Fruit fly (Drosophila melanogaster) whole organism, embryonic: ENCODE results near the gene CG2278.

Experiments used
- Atf6 ChIP-seq: fragments of 200-800 bp; sonication (Bioruptor generic); IDR thresholded peaks from 2 replicates; pipeline ENCODE4 v1.3.6; 2022; ENCODE audit warnings: missing biosample characterization, missing genetic modification characterization
- Bteb2 ChIP-seq: fragments of 200-800 bp; sonication (Bioruptor generic); optimal IDR thresholded peaks from 2 replicates; lab custom pipeline; 2016; ENCODE audit warnings: missing biosample characterization, missing genetic modification characterization
- CG11247 ChIP-seq: fragments of 200-800 bp; sonication (Bioruptor generic); IDR thresholded peaks from 2 replicates; pipeline ENCODE4 v1.3.6; 2022; ENCODE audit warnings: missing biosample characterization, missing genetic modification characterization
- CG11723 ChIP-seq: fragments of 200-800 bp; sonication (Bioruptor generic); optimal IDR thresholded peaks from 2 replicates; lab custom pipeline; 2017; ENCODE audit warnings: missing biosample characterization, mild to moderate bottlenecking, missing genetic modification characterization
- CG1233 ChIP-seq: fragments of 200-800 bp; sonication (Bioruptor generic); optimal IDR thresholded peaks from 4 replicates; lab custom pipeline; 2018; ENCODE audit warnings: missing biosample characterization, mild to moderate bottlenecking, missing genetic modification characterization
- CG15269 ChIP-seq: fragments of 200-800 bp; sonication (Bioruptor generic); optimal IDR thresholded peaks from 2 replicates; lab custom pipeline; 2018; ENCODE audit warnings: missing biosample characterization, mild to moderate bottlenecking, missing genetic modification characterization, moderate library complexity
- CG16779 ChIP-seq: fragments of 200-800 bp; sonication (Bioruptor generic); IDR thresholded peaks from 2 replicates; pipeline ENCODE4 v1.3.6; 2022; ENCODE audit warnings: missing biosample characterization, missing genetic modification characterization
- CG17802 ChIP-seq: fragments of 200-800 bp; sonication (Bioruptor generic); optimal IDR thresholded peaks from 2 replicates; lab custom pipeline; 2018; ENCODE audit warnings: missing biosample characterization, mild to moderate bottlenecking, missing genetic modification characterization, moderate library complexity
- CG18011 ChIP-seq: fragments of 200-800 bp; sonication (Bioruptor generic); optimal IDR thresholded peaks from 2 replicates; lab custom pipeline; 2017; ENCODE audit warnings: missing biosample characterization, missing genetic modification characterization, mild to moderate bottlenecking, moderate library complexity, missing genotype
- CG18476 ChIP-seq: fragments of 200-800 bp; sonication (Bioruptor generic); optimal IDR thresholded peaks from 2 replicates; lab custom pipeline; 2016; ENCODE audit warnings: missing biosample characterization, mild to moderate bottlenecking, missing genetic modification characterization
- CG2202 ChIP-seq: fragments of 200-800 bp; sonication (Bioruptor generic); optimal IDR thresholded peaks from 2 replicates; lab custom pipeline; 2018; ENCODE audit warnings: missing biosample characterization, mild to moderate bottlenecking, missing genetic modification characterization
- CG30431 ChIP-seq: fragments of 200-800 bp; sonication (Bioruptor generic); optimal IDR thresholded peaks from 2 replicates; lab custom pipeline; 2017; ENCODE audit warnings: missing biosample characterization, missing genetic modification characterization
- CG31365 ChIP-seq: fragments of 200-800 bp; sonication (Bioruptor generic); optimal IDR thresholded peaks from 2 replicates; lab custom pipeline; 2018; ENCODE audit warnings: missing biosample characterization, mild to moderate bottlenecking, missing genetic modification characterization
- CG43689 ChIP-seq: fragments of 200-800 bp; sonication (Bioruptor generic); IDR thresholded peaks from 2 replicates; pipeline ENCODE4 v1.3.6; 2022; ENCODE audit warnings: missing biosample characterization, missing genetic modification characterization
- CG6175 ChIP-seq: fragments of 200-800 bp; sonication (Bioruptor generic); IDR thresholded peaks from 3 replicates; pipeline ENCODE4 v1.3.6; 2022; ENCODE audit warnings: missing biosample characterization, missing genetic modification characterization
- CG7556 ChIP-seq: fragments of 200-800 bp; sonication (Bioruptor generic); optimal IDR thresholded peaks from 2 replicates; lab custom pipeline; 2017; ENCODE audit warnings: missing biosample characterization, mild to moderate bottlenecking, missing genetic modification characterization
- CG9215 ChIP-seq: fragments of 200-800 bp; sonication (Bioruptor generic); IDR thresholded peaks from 2 replicates; pipeline ENCODE4 v1.3.6; 2022; ENCODE audit warnings: missing biosample characterization, missing genetic modification characterization
- CG9609 ChIP-seq: fragments of 200-800 bp; sonication (Bioruptor generic); optimal IDR thresholded peaks from 3 replicates; lab custom pipeline; 2016; ENCODE audit warnings: missing biosample characterization, missing genetic modification characterization
- Camta ChIP-seq: fragments of 200-800 bp; sonication (Bioruptor generic); optimal IDR thresholded peaks from 2 replicates; lab custom pipeline; 2016; ENCODE audit warnings: missing biosample characterization, missing genetic modification characterization
- Dp ChIP-seq: fragments of 200-800 bp; sonication (Bioruptor generic); optimal IDR thresholded peaks from 2 replicates; lab custom pipeline; 2018; ENCODE audit warnings: missing biosample characterization, mild to moderate bottlenecking, missing genetic modification characterization, moderate library complexity
- Fer3 ChIP-seq: fragments of 200-800 bp; sonication (Bioruptor generic); optimal IDR thresholded peaks from 2 replicates; lab custom pipeline; 2018; ENCODE audit warnings: missing biosample characterization, mild to moderate bottlenecking, missing genetic modification characterization, moderate library complexity
- H15 ChIP-seq: fragments of 200-800 bp; sonication (Bioruptor generic); IDR thresholded peaks from 3 replicates; pipeline ENCODE4 v1.3.6; 2022; ENCODE audit warnings: missing biosample characterization, missing genetic modification characterization
- Meics ChIP-seq: fragments of 200-800 bp; sonication (Bioruptor generic); optimal IDR thresholded peaks from 2 replicates; lab custom pipeline; 2017; ENCODE audit warnings: missing biosample characterization, mild to moderate bottlenecking, missing genetic modification characterization
- Nf-YC ChIP-seq: fragments of 200-800 bp; optimal IDR thresholded peaks from 3 replicates; lab custom pipeline; 2019; ENCODE audit warnings: missing biosample characterization, mild to moderate bottlenecking, missing genetic modification characterization, moderate library complexity
- NfI ChIP-seq: fragments of 200-800 bp; sonication (Bioruptor generic); optimal IDR thresholded peaks from 3 replicates; lab custom pipeline; 2018; ENCODE audit warnings: missing biosample characterization, mild to moderate bottlenecking, missing genetic modification characterization, moderate library complexity
- PHDP ChIP-seq: fragments of 200-800 bp; sonication (Bioruptor generic); optimal IDR thresholded peaks from 3 replicates; lab custom pipeline; 2018; ENCODE audit warnings: missing biosample characterization, mild to moderate bottlenecking, missing genetic modification characterization, moderate library complexity
- Six4 ChIP-seq: fragments of 200-800 bp; sonication (Bioruptor generic); optimal IDR thresholded peaks from 2 replicates; lab custom pipeline; 2016; ENCODE audit warnings: missing biosample characterization, missing genetic modification characterization
- Sry-δ ChIP-seq: fragments of 200-800 bp; sonication (Bioruptor generic); optimal IDR thresholded peaks from 2 replicates; lab custom pipeline; 2016; ENCODE audit warnings: missing biosample characterization, missing genetic modification characterization
- Ssrp ChIP-seq: fragments of 200-800 bp; sonication (Bioruptor generic); optimal IDR thresholded peaks from 2 replicates; lab custom pipeline; 2018; ENCODE audit warnings: missing biosample characterization, mild to moderate bottlenecking, missing genetic modification characterization, moderate library complexity
- TFAM ChIP-seq: fragments of 200-800 bp; sonication (Bioruptor generic); optimal IDR thresholded peaks from 2 replicates; lab custom pipeline; 2017; ENCODE audit warnings: missing biosample characterization, missing genetic modification characterization, inconsistent platforms
- Vsx1 ChIP-seq: fragments of 200-800 bp; sonication (Bioruptor generic); optimal IDR thresholded peaks from 2 replicates; lab custom pipeline; 2017; ENCODE audit warnings: missing biosample characterization, mild to moderate bottlenecking, missing genetic modification characterization, missing genetic modification reagents
- bcd ChIP-seq: fragments of 200-800 bp; sonication (Bioruptor generic); optimal IDR thresholded peaks from 2 replicates; lab custom pipeline; 2017; ENCODE audit warnings: missing biosample characterization, mild to moderate bottlenecking, missing genetic modification characterization
- btn ChIP-seq: fragments of 200-800 bp; sonication (Bioruptor generic); optimal IDR thresholded peaks from 2 replicates; lab custom pipeline; 2016; ENCODE audit warnings: missing biosample characterization, missing genetic modification characterization
- cad ChIP-seq: fragments of >200 bp; optimal IDR thresholded peaks from 2 replicates; lab custom pipeline; 2017; ENCODE audit warnings: missing biosample characterization, missing genetic modification characterization
- caup ChIP-seq: fragments of 200-800 bp; sonication (Bioruptor generic); optimal IDR thresholded peaks from 3 replicates; lab custom pipeline; 2017; ENCODE audit warnings: missing biosample characterization, mild to moderate bottlenecking, missing genetic modification characterization, moderate library complexity; ENCODE audit not compliant: severe bottlenecking
- cg ChIP-seq: fragments of 200-800 bp; sonication (Bioruptor generic); optimal IDR thresholded peaks from 3 replicates; lab custom pipeline; 2019; ENCODE audit warnings: missing biosample characterization, mild to moderate bottlenecking, missing genetic modification characterization, moderate library complexity
- crp ChIP-seq, 2 experiments: fragments of 200-800 bp; sonication (Bioruptor generic); optimal IDR thresholded peaks; 2 replicates in 1 of 2; 3 replicates in 1 of 2; lab custom pipeline; 2017; ENCODE audit warnings: missing biosample characterization in 2 of 2, missing genetic modification characterization in 2 of 2, mild to moderate bottlenecking in 1 of 2, moderate library complexity in 1 of 2
- da ChIP-seq: fragments of 200-800 bp; sonication (Bioruptor generic); optimal IDR thresholded peaks from 2 replicates; lab custom pipeline; 2016; ENCODE audit warnings: missing biosample characterization, missing genetic modification characterization
- dm ChIP-seq: fragments of 200-800 bp; sonication (Bioruptor generic); optimal IDR thresholded peaks from 3 replicates; lab custom pipeline; 2016; ENCODE audit warnings: missing biosample characterization, missing genetic modification characterization
- esg ChIP-seq: fragments of 200-800 bp; sonication (Bioruptor generic); conservative IDR thresholded peaks from 2 replicates; pipeline ENCODE4 v1.3.6; 2022; ENCODE audit warnings: missing biosample characterization, missing genetic modification characterization
- gcm ChIP-seq: fragments of 200-800 bp; sonication (Bioruptor generic); optimal IDR thresholded peaks from 2 replicates; lab custom pipeline; 2019; ENCODE audit warnings: missing biosample characterization, mild to moderate bottlenecking, missing genetic modification characterization, moderate library complexity
- gcm2 ChIP-seq: fragments of 200-800 bp; sonication (Bioruptor generic); optimal IDR thresholded peaks from 2 replicates; lab custom pipeline; 2016; ENCODE audit warnings: missing biosample characterization, missing genetic modification characterization
- gsb-n ChIP-seq: fragments of 200-800 bp; sonication (Bioruptor generic); optimal IDR thresholded peaks from 3 replicates; lab custom pipeline; 2018; ENCODE audit warnings: missing biosample characterization, mild to moderate bottlenecking, missing genetic modification characterization
- hth ChIP-seq: fragments of >200 bp; optimal IDR thresholded peaks from 2 replicates; lab custom pipeline; 2017; ENCODE audit warnings: inconsistent platforms
- inv ChIP-seq: fragments of 200-800 bp; sonication (Bioruptor generic); IDR thresholded peaks from 2 replicates; pipeline ENCODE4 v1.3.6; 2022; ENCODE audit warnings: missing biosample characterization, missing genetic modification characterization; ENCODE audit not compliant: partially characterized antibody
- jumu ChIP-seq: fragments of 200-800 bp; sonication (Bioruptor generic); optimal IDR thresholded peaks from 3 replicates; lab custom pipeline; 2016; ENCODE audit warnings: missing biosample characterization, missing genetic modification characterization
- pita ChIP-seq: fragments of 200-800 bp; sonication (Bioruptor generic); optimal IDR thresholded peaks from 2 replicates; lab custom pipeline; 2017; ENCODE audit warnings: missing biosample characterization, mild to moderate bottlenecking, missing genetic modification characterization
- pzg ChIP-seq: fragments of 200-800 bp; sonication (Bioruptor generic); optimal IDR thresholded peaks from 3 replicates; lab custom pipeline; 2018; ENCODE audit warnings: missing biosample characterization, mild to moderate bottlenecking, missing genetic modification characterization, moderate library complexity
- slp2 ChIP-seq: fragments of 200-800 bp; sonication (Bioruptor generic); optimal IDR thresholded peaks from 2 replicates; lab custom pipeline; 2016; ENCODE audit warnings: missing biosample characterization, missing genetic modification characterization
- sr ChIP-seq: fragments of 200-800 bp; sonication (Bioruptor generic); IDR thresholded peaks from 3 replicates; pipeline ENCODE4 v1.3.6; 2022; ENCODE audit warnings: missing biosample characterization, missing genetic modification characterization

Gene CG2278

dm6 chrX:8131693-8132313 is 38.3 kb downstream of the CG2278 start, which contains the start of gene CG10958 (continued):
- TF ChIP-seq gcm2: no peak
- peak; percentile 32 for TF ChIP-seq CG18476 (GFP tag; lab: Kevin White, UChicago)
- no peak for TF ChIP-seq CG43689
- no peak for TF ChIP-seq btn (GFP tag; lab: Kevin White, UChicago)
- TF ChIP-seq CG11247: peak; percentile 30
- TF ChIP-seq TFAM (GFP tag; lab: Kevin White, UChicago): no peak
- TF ChIP-seq pzg (GFP tag; lab: Kevin White, UChicago): peak; percentile 38
- no peak for TF ChIP-seq CG31365 (tag; lab: Kevin White, UChicago)
- peak; percentile 43 for TF ChIP-seq NfI
- peak; percentile 51 for TF ChIP-seq Sry-δ (GFP tag; lab: Kevin White, UChicago)
- peak; percentile 64 for TF ChIP-seq PHDP
- no peak for TF ChIP-seq CG6175 (GFP tag; lab: Robert Waterston, UW)
- TF ChIP-seq CG30431 (GFP tag; lab: Kevin White, UChicago): no peak
- TF ChIP-seq caup (GFP tag; lab: Kevin White, UChicago): peak; percentile 56
- TF ChIP-seq Nf-YC (tag; lab: Kevin White, UChicago): peak; percentile 35
- 0 out of 2 replicates have a peak, but pooled peaks have one; percentile 20 for TF ChIP-seq esg
- TF ChIP-seq pita (GFP tag; lab: Kevin White, UChicago): no peak
- TF ChIP-seq crp (GFP tag; optimal IDR thresholded peaks at IDR 0.05; lab: Kevin White, UChicago): peak in 1 of 2 experiments; percentile 23
- no peak for TF ChIP-seq inv
- peak; percentile 10 for TF ChIP-seq Vsx1 (GFP tag; lab: Kevin White, UChicago)
- peak; percentile 54 for TF ChIP-seq gsb-n (tag; lab: Kevin White, UChicago)
- TF ChIP-seq sr (GFP tag; lab: Robert Waterston, UW): no peak
- no peak for TF ChIP-seq jumu (GFP tag; lab: Kevin White, UChicago)
- no peak for TF ChIP-seq hth (lab: Kevin White, UChicago)
- TF ChIP-seq CG11723 (GFP tag; lab: Kevin White, UChicago): peak; percentile 11
- TF ChIP-seq CG18011 (GFP tag; lab: Kevin White, UChicago): peak; percentile 60
- peak; percentile 64 for TF ChIP-seq CG7556 (GFP tag; lab: Kevin White, UChicago)
- TF ChIP-seq Bteb2 (GFP tag; lab: Kevin White, UChicago): peak; percentile 1
- TF ChIP-seq CG9609 (GFP tag; lab: Kevin White, UChicago): peak; percentile 4
- no peak for TF ChIP-seq da (GFP tag; lab: Kevin White, UChicago)
- no peak for TF ChIP-seq H15 (GFP tag; lab: Robert Waterston, UW)
- TF ChIP-seq CG15269: peak; percentile 64
- no peak for TF ChIP-seq cg (GFP tag; lab: Kevin White, UChicago)
- TF ChIP-seq CG9215: peak; percentile 30; the same call in 1 of the 2 replicates
- peak; percentile 31 for TF ChIP-seq Dp (GFP tag; lab: Kevin White, UChicago)
- TF ChIP-seq Meics: peak; percentile 62
- peak; percentile 49 for TF ChIP-seq Fer3 (tag; lab: Kevin White, UChicago)
- peak; percentile 15 for TF ChIP-seq Ssrp (tag; lab: Kevin White, UChicago)
- TF ChIP-seq CG2202 (tag; lab: Kevin White, UChicago): no peak
- no peak for TF ChIP-seq slp2 (GFP tag; lab: Kevin White, UChicago)
- peak; percentile 5 for TF ChIP-seq dm (GFP tag; lab: Kevin White, UChicago)
- no peak for TF ChIP-seq CG17802
- peak; percentile 39 for TF ChIP-seq gcm (GFP tag; lab: Kevin White, UChicago)
- peak; percentile 41 for TF ChIP-seq bcd (GFP tag; lab: Kevin White, UChicago)
- peak; percentile 63 for TF ChIP-seq Six4 (GFP tag; lab: Kevin White, UChicago)
- TF ChIP-seq CG16779: no peak
- TF ChIP-seq CG1233: peak; percentile 57
- TF ChIP-seq Camta (GFP tag; lab: Kevin White, UChicago): no peak
- TF ChIP-seq cad (GFP tag; lab: Kevin White, UChicago): no peak
- peak; percentile 58; the same call in 1 of the 2 replicates for TF ChIP-seq Atf6 (GFP tag; lab: Robert Waterston, UW)
